2 fruit fly cellular contexts compared by ENCODE assay signal in genomic region chr3R:25661531-25662193, dm6.
TF ChIP-seq lines count a peak whose summit lies in the region.

Gene RASSF8 (plus strand): TSS chr3R:25661795.

TF ChIP-seq in whole organism, embryonic, 481 proteins besides CTCF, POLR2A, EP300 and RAD21 (continued from another document and continues in another):
- TF ChIP-seq btn (GFP tag; optimal IDR thresholded peaks at IDR 0.05; lab: Kevin White, UChicago) (no peak), toy (GFP tag; IDR thresholded peaks at IDR 0.05; lab: Robert Waterston, UW) (no peak), CG6765 (GFP tag; optimal IDR thresholded peaks at IDR 0.05; lab: Kevin White, UChicago) (no peak), gfzf (GFP tag; optimal IDR thresholded peaks at IDR 0.05; lab: Kevin White, UChicago) (peak; percentile 66), CG7745 (tag; optimal IDR thresholded peaks at IDR 0.05; lab: Kevin White, UChicago) (no peak), Spps (tag; optimal IDR thresholded peaks at IDR 0.05; lab: Kevin White, UChicago) (no peak), gcm2 (GFP tag; optimal IDR thresholded peaks at IDR 0.05; lab: Kevin White, UChicago) (no peak), ash1 (GFP tag; optimal IDR thresholded peaks at IDR 0.05; lab: Kevin White, UChicago) (no peak), gcm (GFP tag; optimal IDR thresholded peaks at IDR 0.05; lab: Kevin White, UChicago) (peak; percentile 74), CG11398 (GFP tag; optimal IDR thresholded peaks at IDR 0.05; lab: Kevin White, UChicago) (no peak), Ets65A (GFP tag; lab: Kevin White, UChicago) (peak; percentile 90), CG11560 (tag; IDR thresholded peaks at IDR 0.05; lab: Robert Waterston, UW) (no peak), CG18476 (GFP tag; optimal IDR thresholded peaks at IDR 0.05; lab: Kevin White, UChicago) (no peak), wor (GFP tag; IDR thresholded peaks at IDR 0.05; lab: Robert Waterston, UW) (no peak), gsb (GFP tag; IDR thresholded peaks at IDR 0.05; lab: Robert Waterston, UW) (no peak), MBD-R2 (GFP tag; IDR thresholded peaks at IDR 0.05; lab: Robert Waterston, UW) (peak; percentile 37; the same call in 1 of the 2 replicates), Taf1 (GFP tag; IDR thresholded peaks at IDR 0.05; lab: Robert Waterston, UW) (no peak), Elba2 (GFP tag; optimal IDR thresholded peaks at IDR 0.05; lab: Kevin White, UChicago) (peak; percentile 20), Usf (GFP tag; optimal IDR thresholded peaks at IDR 0.05; lab: Kevin White, UChicago) (no peak), CG9609 (GFP tag; optimal IDR thresholded peaks at IDR 0.05; lab: Kevin White, UChicago) (no peak), CG4730 (GFP tag; IDR thresholded peaks at IDR 0.05; lab: Robert Waterston, UW) (no peak), Mrtf (GFP tag; IDR thresholded peaks at IDR 0.05; lab: Robert Waterston, UW) (no peak), pita (GFP tag; optimal IDR thresholded peaks at IDR 0.05; lab: Kevin White, UChicago) (no peak), CG12769 (tag; optimal IDR thresholded peaks at IDR 0.05; lab: Kevin White, UChicago) (no peak), salm (tag; optimal IDR thresholded peaks at IDR 0.05; lab: Kevin White, UChicago) (no peak), CG3847 (GFP tag; IDR thresholded peaks at IDR 0.05; lab: Robert Waterston, UW) (peak; percentile 22; the same call in 1 of the 2 replicates), CG2202 (tag; optimal IDR thresholded peaks at IDR 0.05; lab: Kevin White, UChicago) (no peak), CG31388 (GFP tag; optimal IDR thresholded peaks at IDR 0.05; lab: Kevin White, UChicago) (no peak), CG9437 (GFP tag; optimal IDR thresholded peaks at IDR 0.05; lab: Kevin White, UChicago) (no peak), sc (optimal IDR thresholded peaks at IDR 0.05; lab: Kevin White, UChicago) (no peak), sc (GFP tag; optimal IDR thresholded peaks at IDR 0.05; lab: Kevin White, UChicago) (no peak), E2f1 (GFP tag; IDR thresholded peaks at IDR 0.05; lab: Robert Waterston, UW) (no peak), exex (tag; optimal IDR thresholded peaks at IDR 0.05; lab: Kevin White, UChicago) (no peak), Bdp1 (GFP tag; optimal IDR thresholded peaks at IDR 0.05; lab: Kevin White, UChicago) (no peak), CG13287 (GFP tag; IDR thresholded peaks at IDR 0.05; lab: Robert Waterston, UW; ENCODE audit: partially characterized antibody) (peak; percentile 71), CG12104 (GFP tag; optimal IDR thresholded peaks at IDR 0.05; lab: Kevin White, UChicago) (no peak), nmo (GFP tag; optimal IDR thresholded peaks at IDR 0.05; lab: Kevin White, UChicago) (peak; percentile 42), slp2 (GFP tag; optimal IDR thresholded peaks at IDR 0.05; lab: Kevin White, UChicago) (no peak), CG5180 (GFP tag; optimal IDR thresholded peaks at IDR 0.05; lab: Kevin White, UChicago) (no peak), crc (GFP tag; optimal IDR thresholded peaks at IDR 0.05; lab: Kevin White, UChicago) (no peak), klu (GFP tag; IDR thresholded peaks at IDR 0.05; lab: Robert Waterston, UW) (no peak), Oaz (GFP tag; IDR thresholded peaks at IDR 0.05; lab: Robert Waterston, UW) (no peak), odd (GFP tag; optimal IDR thresholded peaks at IDR 0.05; lab: Kevin White, UChicago) (no peak), phol (tag; optimal IDR thresholded peaks at IDR 0.05; lab: Kevin White, UChicago) (no peak), CG8359 (GFP tag; optimal IDR thresholded peaks at IDR 0.05; lab: Kevin White, UChicago; ENCODE audit: borderline replicate concordance) (no peak), CG9797 (GFP tag; optimal IDR thresholded peaks at IDR 0.05; lab: Kevin White, UChicago) (no peak), CG6689 (GFP tag; IDR thresholded peaks at IDR 0.05; lab: Robert Waterston, UW) (peak; percentile 49), Opbp (GFP tag; IDR thresholded peaks at IDR 0.05; lab: Robert Waterston, UW; ENCODE audit: partially characterized antibody) (peak; percentile 68; the same call in 2 of the 3 replicates), CG16815 (GFP tag; optimal IDR thresholded peaks at IDR 0.05; lab: Kevin White, UChicago) (no peak), HLH54F (GFP tag; optimal IDR thresholded peaks at IDR 0.05; lab: Kevin White, UChicago) (peak; percentile 60), CG7786 (GFP tag; optimal IDR thresholded peaks at IDR 0.05; lab: Kevin White, UChicago) (no peak), CG11695 (GFP tag; IDR thresholded peaks at IDR 0.05; lab: Robert Waterston, UW) (no peak), Hmr (GFP tag; optimal IDR thresholded peaks at IDR 0.05; lab: Kevin White, UChicago) (no peak), GATAe (GFP tag; conservative IDR thresholded peaks at IDR 0.05; lab: Robert Waterston, UW) (no peak), oc (tag; optimal IDR thresholded peaks at IDR 0.05; lab: Kevin White, UChicago) (no peak), knrl (GFP tag; IDR thresholded peaks at IDR 0.05; lab: Robert Waterston, UW; ENCODE audit: partially characterized antibody) (peak; percentile 67), slbo (GFP tag; IDR thresholded peaks at IDR 0.05; lab: Robert Waterston, UW) (peak; percentile 78), nom (GFP tag; optimal IDR thresholded peaks at IDR 0.05; lab: Kevin White, UChicago) (no peak), CG12299 (tag; optimal IDR thresholded peaks at IDR 0.05; lab: Kevin White, UChicago) (no peak), CG6254 (GFP tag; optimal IDR thresholded peaks at IDR 0.05; lab: Kevin White, UChicago) (no peak), Adf1 (GFP tag; IDR thresholded peaks at IDR 0.05; lab: Robert Waterston, UW) (no peak), jumu (GFP tag; optimal IDR thresholded peaks at IDR 0.05; lab: Kevin White, UChicago) (no peak), pb (GFP tag; optimal IDR thresholded peaks at IDR 0.05; lab: Kevin White, UChicago) (no peak), ind (GFP tag; optimal IDR thresholded peaks at IDR 0.05; lab: Kevin White, UChicago) (peak; percentile 18), sd (tag; optimal IDR thresholded peaks at IDR 0.05; lab: Kevin White, UChicago) (peak; percentile 58), Gsc (GFP tag; IDR thresholded peaks at IDR 0.05; lab: Robert Waterston, UW) (no peak), vnd (GFP tag; IDR thresholded peaks at IDR 0.05; lab: Robert Waterston, UW; ENCODE audit: partially characterized antibody) (peak; percentile 66), CG13894 (tag; optimal IDR thresholded peaks at IDR 0.05; lab: Kevin White, UChicago) (peak; percentile 1), z (GFP tag; IDR thresholded peaks at IDR 0.05; lab: Robert Waterston, UW) (no peak)

TF ChIP-seq in whole organism, prepupa, 60 proteins besides CTCF, POLR2A, EP300 and RAD21 (continued from another document):
- TF ChIP-seq CG31627 (GFP tag; optimal IDR thresholded peaks at IDR 0.05; lab: Kevin White, UChicago) = peak; percentile 20
- TF ChIP-seq eg (GFP tag; IDR thresholded peaks at IDR 0.05; lab: Robert Waterston, UW) = peak; percentile 7; the same call in 1 of the 3 replicates
- TF ChIP-seq Smox (GFP tag; optimal IDR thresholded peaks at IDR 0.05; lab: Kevin White, UChicago) = peak; percentile 31
- peak; percentile 25 for TF ChIP-seq Hr4 (GFP tag; optimal IDR thresholded peaks at IDR 0.05; lab: Kevin White, UChicago)
- peak; percentile 39 for TF ChIP-seq esn (GFP tag; optimal IDR thresholded peaks at IDR 0.05; lab: Kevin White, UChicago)
- TF ChIP-seq CG8119 (GFP tag; IDR thresholded peaks at IDR 0.05; lab: Robert Waterston, UW) = peak; percentile 25; the same call in 1 of the 3 replicates
